Fruit fly (Drosophila melanogaster) whole organism, embryonic: Measurements from ENCODE around the gene qm.

Experiments used
- Awh ChIP-seq: fragments of 200-800 bp; sonication (Bioruptor generic); IDR thresholded peaks from 2 replicates; pipeline ENCODE4, ENCODE4 v1.3.6; 2022; ENCODE audit warnings: missing biosample characterization, missing genetic modification characterization
- B-H1 ChIP-seq: fragments of 200-800 bp; sonication (Bioruptor generic); IDR thresholded peaks from 3 replicates; pipeline ENCODE4 v1.3.6; 2022; ENCODE audit warnings: missing biosample characterization, missing genetic modification characterization
- CG10147 ChIP-seq: fragments of 200-800 bp; sonication (Bioruptor generic); optimal IDR thresholded peaks from 2 replicates; lab custom pipeline; 2019; ENCODE audit warnings: missing biosample characterization, mild to moderate bottlenecking, missing genetic modification characterization, moderate library complexity
- CG10979 ChIP-seq: fragments of 200-800 bp; sonication (Bioruptor generic); optimal IDR thresholded peaks from 2 replicates; lab custom pipeline; 2018; ENCODE audit warnings: missing biosample characterization, mild to moderate bottlenecking, missing genetic modification characterization, moderate library complexity
- CG11093 ChIP-seq: fragments of 200-800 bp; sonication (Bioruptor generic); IDR thresholded peaks from 3 replicates; pipeline ENCODE4 v1.3.6; 2022; ENCODE audit warnings: missing biosample characterization, missing genetic modification characterization
- CG11696 ChIP-seq: fragments of 200-800 bp; sonication (Bioruptor generic); IDR thresholded peaks from 2 replicates; pipeline ENCODE4 v1.3.6; 2022; ENCODE audit warnings: missing biosample characterization, missing genetic modification characterization
- CG16863 ChIP-seq: fragments of 200-800 bp; sonication (Bioruptor generic); optimal IDR thresholded peaks from 3 replicates; lab custom pipeline; 2016; ENCODE audit warnings: missing biosample characterization, missing genetic modification characterization
- CG17385 ChIP-seq: fragments of 200-800 bp; sonication (Bioruptor generic); optimal IDR thresholded peaks from 3 replicates; lab custom pipeline; 2018; ENCODE audit warnings: missing biosample characterization, mild to moderate bottlenecking, missing genetic modification characterization
- CG2678 ChIP-seq: fragments of 200-800 bp; sonication (Bioruptor generic); optimal IDR thresholded peaks from 3 replicates; lab custom pipeline; 2019; ENCODE audit warnings: missing biosample characterization, mild to moderate bottlenecking, missing genetic modification characterization, moderate library complexity
- CG32532 ChIP-seq: fragments of 200-800 bp; sonication (Bioruptor generic); IDR thresholded peaks from 2 replicates; pipeline ENCODE4 v1.3.6; 2022; ENCODE audit warnings: missing biosample characterization, missing genetic modification characterization
- CG3281 ChIP-seq: fragments of 200-800 bp; sonication (Bioruptor generic); optimal IDR thresholded peaks from 3 replicates; lab custom pipeline; 2017; ENCODE audit warnings: missing biosample characterization, mild to moderate bottlenecking, missing genetic modification characterization
- CG34224 ChIP-seq: fragments of 200-800 bp; sonication (Bioruptor generic); IDR thresholded peaks from 3 replicates; pipeline ENCODE4 v1.3.6; 2022; ENCODE audit warnings: missing biosample characterization, missing genetic modification characterization; ENCODE audit not compliant: partially characterized antibody
- CG4617 ChIP-seq: fragments of 200-800 bp; sonication (Bioruptor generic); optimal IDR thresholded peaks from 3 replicates; lab custom pipeline; 2016; ENCODE audit warnings: missing biosample characterization, missing genetic modification characterization, borderline replicate concordance
- CG7372 ChIP-seq: fragments of 200-800 bp; sonication (Bioruptor generic); IDR thresholded peaks from 2 replicates; pipeline ENCODE4 v1.3.6; 2022; ENCODE audit warnings: missing biosample characterization, missing genetic modification characterization
- CrebB ChIP-seq: fragments of 200-800 bp; sonication (Bioruptor generic); optimal IDR thresholded peaks from 3 replicates; lab custom pipeline; 2018; ENCODE audit warnings: missing biosample characterization, mild to moderate bottlenecking, missing genetic modification characterization
- D ChIP-seq, 2 experiments: fragments of 200-800 bp in 1 of 2; fragments of >200 bp in 1 of 2; sonication (Bioruptor generic) in 1 of 2; optimal IDR thresholded peaks; 2 replicates in 1 of 2; 3 replicates in 1 of 2; lab custom pipeline; 2017; ENCODE audit warnings: mild to moderate bottlenecking in 1 of 2, missing biosample characterization in 1 of 2, missing genetic modification characterization in 1 of 2, missing genetic modification reagents in 1 of 2
- Dad ChIP-seq: fragments of 200-800 bp; sonication (Bioruptor generic); optimal IDR thresholded peaks from 3 replicates; lab custom pipeline; 2016; ENCODE audit warnings: missing biosample characterization, missing genetic modification characterization
- Dip2 ChIP-seq: fragments of 200-800 bp; sonication (Bioruptor generic); IDR thresholded peaks from 2 replicates; pipeline ENCODE4 v1.3.6; 2022; ENCODE audit warnings: missing biosample characterization, missing genetic modification characterization
- Drgx ChIP-seq: fragments of 200-800 bp; sonication (Bioruptor generic); IDR thresholded peaks from 2 replicates; pipeline ENCODE4 v1.3.6; 2022; ENCODE audit warnings: missing biosample characterization, missing genetic modification characterization
- HLH4C ChIP-seq: fragments of 200-800 bp; sonication (Bioruptor generic); IDR thresholded peaks from 3 replicates; pipeline ENCODE4 v1.3.6; 2022; ENCODE audit warnings: missing biosample characterization, missing genetic modification characterization; ENCODE audit not compliant: partially characterized antibody
- MESR4 ChIP-seq: fragments of 200-800 bp; sonication (Bioruptor generic); optimal IDR thresholded peaks from 2 replicates; lab custom pipeline; 2018; ENCODE audit warnings: missing biosample characterization, mild to moderate bottlenecking, missing genetic modification characterization, moderate library complexity
- MTF-1 ChIP-seq: fragments of 200-800 bp; sonication (Bioruptor generic); optimal IDR thresholded peaks from 2 replicates; lab custom pipeline; 2018; ENCODE audit warnings: missing biosample characterization, mild to moderate bottlenecking, missing genetic modification characterization, borderline replicate concordance
- Meics ChIP-seq: fragments of 200-800 bp; sonication (Bioruptor generic); optimal IDR thresholded peaks from 2 replicates; lab custom pipeline; 2017; ENCODE audit warnings: missing biosample characterization, mild to moderate bottlenecking, missing genetic modification characterization
- Neu2 ChIP-seq: fragments of 200-800 bp; sonication (Bioruptor generic); optimal IDR thresholded peaks from 3 replicates; lab custom pipeline; 2016; ENCODE audit warnings: missing biosample characterization, missing genetic modification characterization, borderline replicate concordance
- Taf1 ChIP-seq: fragments of 200-800 bp; sonication (Bioruptor generic); IDR thresholded peaks from 2 replicates; pipeline ENCODE4 v1.3.6; 2022; ENCODE audit warnings: missing biosample characterization, missing genetic modification characterization
- Tbp ChIP-seq: fragments of >200 bp; optimal IDR thresholded peaks from 2 replicates; lab custom pipeline; 2018; ENCODE audit warnings: missing biosample characterization, missing genetic modification characterization
- croc ChIP-seq: fragments of 200-800 bp; sonication (Bioruptor generic); conservative IDR thresholded peaks from 3 replicates; pipeline ENCODE4 v1.3.6; 2022; ENCODE audit warnings: missing biosample characterization, missing genetic modification characterization
- danr ChIP-seq: fragments of 200-800 bp; sonication (Bioruptor generic); IDR thresholded peaks from 2 replicates; pipeline ENCODE4 v1.3.6; 2022; ENCODE audit warnings: missing biosample characterization, missing genetic modification characterization
- eve ChIP-seq, 2 experiments: fragments of >200 bp; optimal IDR thresholded peaks; 2 replicates each; lab custom pipeline; 2017; ENCODE audit warnings: missing biosample characterization in 2 of 2, missing genetic modification characterization in 2 of 2
- exex ChIP-seq: fragments of 200-800 bp; sonication (Bioruptor generic); optimal IDR thresholded peaks from 4 replicates; lab custom pipeline; 2018; ENCODE audit warnings: missing biosample characterization, mild to moderate bottlenecking, missing genetic modification characterization, moderate library complexity
- fd102C ChIP-seq: fragments of 200-800 bp; sonication (Bioruptor generic); optimal IDR thresholded peaks from 2 replicates; lab custom pipeline; 2018; ENCODE audit warnings: missing biosample characterization, mild to moderate bottlenecking, missing genetic modification characterization, moderate library complexity
- fd3F ChIP-seq: fragments of 200-800 bp; sonication (Bioruptor generic); optimal IDR thresholded peaks from 2 replicates; lab custom pipeline; 2018; ENCODE audit warnings: missing biosample characterization, mild to moderate bottlenecking, missing genetic modification characterization, moderate library complexity
- fd96Cb ChIP-seq: fragments of 200-800 bp; sonication (Bioruptor generic); optimal IDR thresholded peaks from 2 replicates; lab custom pipeline; 2018; ENCODE audit warnings: missing biosample characterization, mild to moderate bottlenecking, missing genetic modification characterization, moderate library complexity
- gcm2 ChIP-seq: fragments of 200-800 bp; sonication (Bioruptor generic); optimal IDR thresholded peaks from 2 replicates; lab custom pipeline; 2016; ENCODE audit warnings: missing biosample characterization, missing genetic modification characterization
- her ChIP-seq: fragments of 200-800 bp; sonication (Bioruptor generic); optimal IDR thresholded peaks from 2 replicates; lab custom pipeline; 2016; ENCODE audit warnings: missing biosample characterization, missing genetic modification characterization
- hth ChIP-seq: fragments of >200 bp; optimal IDR thresholded peaks from 2 replicates; lab custom pipeline; 2017; ENCODE audit warnings: inconsistent platforms
- ind ChIP-seq: fragments of 200-800 bp; sonication (Bioruptor generic); optimal IDR thresholded peaks from 3 replicates; lab custom pipeline; 2016; ENCODE audit warnings: missing biosample characterization, missing genetic modification characterization
- jigr1 ChIP-seq: fragments of 200-800 bp; sonication (Bioruptor generic); IDR thresholded peaks from 3 replicates; pipeline ENCODE4 v1.3.6; 2022; ENCODE audit warnings: missing biosample characterization, missing genetic modification characterization
- kni ChIP-seq: fragments of 200-800 bp; sonication (Bioruptor generic); optimal IDR thresholded peaks from 3 replicates; lab custom pipeline; 2017; ENCODE audit warnings: mild to moderate bottlenecking, missing biosample characterization, missing genetic modification reagents, missing genetic modification characterization
- mam ChIP-seq: fragments of 200-800 bp; sonication (Bioruptor generic); optimal IDR thresholded peaks from 3 replicates; lab custom pipeline; 2016; ENCODE audit warnings: missing biosample characterization, missing genetic modification characterization
- nerfin-2 ChIP-seq: fragments of 200-800 bp; sonication (Bioruptor generic); IDR thresholded peaks from 2 replicates; pipeline ENCODE4 v1.3.6; 2022; ENCODE audit warnings: missing biosample characterization, missing genetic modification characterization; ENCODE audit not compliant: partially characterized antibody
- onecut ChIP-seq: fragments of 200-800 bp; sonication (Bioruptor generic); IDR thresholded peaks from 2 replicates; pipeline ENCODE4 v1.3.6; 2022; ENCODE audit warnings: missing biosample characterization, missing genetic modification characterization
- org-1 ChIP-seq: fragments of 200-800 bp; sonication (Bioruptor generic); optimal IDR thresholded peaks from 2 replicates; lab custom pipeline; 2017; ENCODE audit warnings: missing biosample characterization, missing genetic modification characterization
- repo ChIP-seq: fragments of 200-800 bp; sonication (Bioruptor generic); optimal IDR thresholded peaks from 2 replicates; lab custom pipeline; 2016; ENCODE audit warnings: missing biosample characterization, missing genetic modification characterization
- seq ChIP-seq: fragments of 200-800 bp; sonication (Bioruptor generic); IDR thresholded peaks from 2 replicates; pipeline ENCODE4 v1.3.6; 2022; ENCODE audit warnings: missing biosample characterization, missing genetic modification characterization
- ssp ChIP-seq: fragments of 200-800 bp; sonication (Bioruptor generic); IDR thresholded peaks from 2 replicates; pipeline ENCODE4 v1.3.6; 2022; ENCODE audit warnings: missing biosample characterization, missing genetic modification characterization
- stwl ChIP-seq: fragments of 200-800 bp; sonication (Bioruptor generic); optimal IDR thresholded peaks from 3 replicates; lab custom pipeline; 2018; ENCODE audit warnings: missing biosample characterization, mild to moderate bottlenecking, missing genetic modification characterization, moderate library complexity
- tna ChIP-seq: fragments of 200-800 bp; sonication (Bioruptor generic); IDR thresholded peaks from 2 replicates; pipeline ENCODE4 v1.3.6; 2022; ENCODE audit warnings: missing biosample characterization, missing genetic modification characterization; ENCODE audit not compliant: partially characterized antibody
- ttk ChIP-seq: fragments of 200-800 bp; sonication (Bioruptor generic); IDR thresholded peaks from 2 replicates; pipeline ENCODE4 v2.1.2; 2022; ENCODE audit warnings: missing biosample characterization, missing genetic modification characterization
- wor ChIP-seq: fragments of 200-800 bp; sonication (Bioruptor generic); IDR thresholded peaks from 2 replicates; pipeline ENCODE4 v1.3.6; 2022; ENCODE audit warnings: missing biosample characterization, missing genetic modification characterization
- zf30C ChIP-seq: fragments of 200-800 bp; sonication (Bioruptor generic); optimal IDR thresholded peaks from 3 replicates; lab custom pipeline; 2018; ENCODE audit warnings: missing biosample characterization, mild to moderate bottlenecking, missing genetic modification characterization

qm gene

dm6 chr3L:7359827-7360323 lies 11.8 kb downstream of the qm start, which contains the start of gene pst (continued):
- TF ChIP-seq fd96Cb (tag; lab: Kevin White, UChicago) = no peak
- TF ChIP-seq hth = no peak
- no peak for TF ChIP-seq CG7372 (GFP tag; lab: Robert Waterston, UW)
- no peak for TF ChIP-seq CG4617 (GFP tag; lab: Kevin White, UChicago)
- TF ChIP-seq stwl (tag; lab: Kevin White, UChicago) = no peak
- no peak for TF ChIP-seq Tbp (GFP tag; lab: Kevin White, UChicago)
- TF ChIP-seq mam (GFP tag; lab: Kevin White, UChicago) = no peak
- TF ChIP-seq eve (GFP tag; optimal IDR thresholded peaks at IDR 0.05; lab: Kevin White, UChicago) = no peak
- no peak for TF ChIP-seq Taf1 (GFP tag; lab: Robert Waterston, UW)
- TF ChIP-seq zf30C (GFP tag; lab: Kevin White, UChicago) = no peak
- peak; percentile 48 for TF ChIP-seq her (GFP tag; lab: Kevin White, UChicago)
- TF ChIP-seq Neu2 (GFP tag; lab: Kevin White, UChicago) = no peak
- TF ChIP-seq D (optimal IDR thresholded peaks at IDR 0.05; lab: Kevin White, UChicago) = no peak
- TF ChIP-seq D (GFP tag; optimal IDR thresholded peaks at IDR 0.05; lab: Kevin White, UChicago) = no peak
- TF ChIP-seq MTF-1 (GFP tag; lab: Kevin White, UChicago) = peak; percentile 17
- peak; percentile 25 for TF ChIP-seq tna (GFP tag; lab: Robert Waterston, UW)
- TF ChIP-seq croc (GFP tag; lab: Robert Waterston, UW) = no peak
- TF ChIP-seq MESR4 (GFP tag; lab: Kevin White, UChicago) = peak; percentile 33
- no peak for TF ChIP-seq danr (GFP tag; lab: Robert Waterston, UW)
- TF ChIP-seq ttk (GFP tag; lab: Robert Waterston, UW) = no peak
- TF ChIP-seq exex (tag; lab: Kevin White, UChicago) = peak; percentile 64
- no peak for TF ChIP-seq fd102C
- TF ChIP-seq Drgx (GFP tag; lab: Robert Waterston, UW) = no peak; the same call in 1 of the 2 replicates
- TF ChIP-seq CG2678 (tag; lab: Kevin White, UChicago) = no peak
- TF ChIP-seq Dip2 = no peak
- peak; percentile 62 for TF ChIP-seq CG3281 (GFP tag; lab: Kevin White, UChicago)
- no peak for TF ChIP-seq org-1 (GFP tag; lab: Kevin White, UChicago)
- TF ChIP-seq Dad (GFP tag; lab: Kevin White, UChicago) = no peak
- no peak for TF ChIP-seq CG32532 (GFP tag; lab: Robert Waterston, UW)
- no peak for TF ChIP-seq HLH4C
- no peak for TF ChIP-seq nerfin-2 (GFP tag; lab: Robert Waterston, UW)
- TF ChIP-seq fd3F = no peak
- TF ChIP-seq ind (GFP tag; lab: Kevin White, UChicago) = no peak
- no peak for TF ChIP-seq B-H1 (GFP tag; lab: Robert Waterston, UW)
- no peak; the same call in 1 of the 2 replicates for TF ChIP-seq seq (GFP tag; lab: Robert Waterston, UW)
- TF ChIP-seq CG16863 (GFP tag; lab: Kevin White, UChicago) = no peak
- no peak for TF ChIP-seq CG10979 (tag; lab: Kevin White, UChicago)
- peak; percentile 9; the same call in 1 of the 2 replicates for TF ChIP-seq onecut (GFP tag; lab: Robert Waterston, UW)
- TF ChIP-seq repo (GFP tag; lab: Kevin White, UChicago) = no peak
- TF ChIP-seq CG10147 (GFP tag; lab: Kevin White, UChicago) = no peak
- peak; percentile 50 for TF ChIP-seq CG17385 (GFP tag; lab: Kevin White, UChicago)
- TF ChIP-seq gcm2 (GFP tag; lab: Kevin White, UChicago) = no peak
- peak; percentile 66 for TF ChIP-seq CrebB (tag; lab: Kevin White, UChicago)
- TF ChIP-seq CG34224 = no peak
- no peak for TF ChIP-seq CG11696 (GFP tag; lab: Robert Waterston, UW)
- TF ChIP-seq kni (GFP tag; lab: Kevin White, UChicago) = peak; percentile 23
- no peak for TF ChIP-seq wor (GFP tag; lab: Robert Waterston, UW)
- TF ChIP-seq Meics (GFP tag; lab: Kevin White, UChicago) = no peak
- TF ChIP-seq CG11093 = no peak
- TF ChIP-seq jigr1 (GFP tag; lab: Robert Waterston, UW) = no peak
- TF ChIP-seq ssp (GFP tag; lab: Robert Waterston, UW) = no peak
- 0 out of 2 replicates have a peak, but pooled peaks have one; percentile 8 for TF ChIP-seq Awh (GFP tag; lab: Robert Waterston, UW)
